Worm (Caenorhabditis elegans) whole organism, L1 larva: ENCODE data around the gene B0244.16.

Source experiments
- ceh-82 ChIP-seq, 3 experiments: fragments of 150-350 bp in 1 of 3; sonication (generic microtip) in 2 of 3; optimal IDR thresholded peaks; 2 replicates each; lab custom pipeline; 2014 to 2017; ENCODE audit warnings: missing biosample characterization in 3 of 3, missing genetic modification characterization in 3 of 3
- elt-2 ChIP-seq: sonication (generic microtip); optimal IDR thresholded peaks from 2 replicates; lab custom pipeline; 2016; ENCODE audit warnings: missing genetic modification characterization, mild to moderate bottlenecking, inconsistent platforms, missing compliant biosample characterization, missing genetic modification reagents
- fos-1 ChIP-seq: fragments of 150-350 bp; optimal IDR thresholded peaks from 2 replicates; lab custom pipeline; 2014; ENCODE audit warnings: missing biosample characterization, missing genetic modification characterization
- lin-15B ChIP-seq: fragments of 150-350 bp; sonication (generic microtip); optimal IDR thresholded peaks from 3 replicates; lab custom pipeline; 2014; ENCODE audit warnings: missing biosample characterization, missing genetic modification characterization
- lin-35 ChIP-seq, 2 experiments: fragments of 150-350 bp; optimal IDR thresholded peaks; 2 replicates each; lab custom pipeline; 2014; ENCODE audit warnings: missing biosample characterization in 2 of 2, missing genetic modification characterization in 2 of 2, missing genetic modification reagents in 2 of 2
- nhr-77 ChIP-seq: fragments of 150-350 bp; optimal IDR thresholded peaks from 2 replicates; lab custom pipeline; 2014; ENCODE audit warnings: missing biosample characterization, missing genetic modification characterization
- pax-3 ChIP-seq: fragments of 200-800 bp; sonication (Bioruptor generic); optimal IDR thresholded peaks from 2 replicates; lab custom pipeline; 2018; ENCODE audit warnings: mild to moderate bottlenecking, missing genetic modification characterization, moderate library complexity, missing compliant biosample characterization
- snpc-4 ChIP-seq: fragments of 150-350 bp; optimal IDR thresholded peaks from 2 replicates; lab custom pipeline; 2014; ENCODE audit warnings: missing biosample characterization, missing genetic modification characterization
- sptf-1 ChIP-seq: fragments of 150-350 bp; optimal IDR thresholded peaks from 2 replicates; lab custom pipeline; 2014; ENCODE audit warnings: missing biosample characterization, missing genetic modification characterization
- unc-130 ChIP-seq: fragments of 150-350 bp; optimal IDR thresholded peaks from 2 replicates; lab custom pipeline; 2017; ENCODE audit warnings: missing biosample characterization, missing genetic modification characterization, inconsistent platforms
- unc-86 ChIP-seq: sonication (generic microtip); optimal IDR thresholded peaks from 2 replicates; lab custom pipeline; 2016; ENCODE audit warnings: missing genetic modification characterization, missing compliant biosample characterization
- xbp-1 ChIP-seq: sonication (generic microtip); optimal IDR thresholded peaks from 2 replicates; lab custom pipeline; 2016; ENCODE audit warnings: missing genetic modification characterization, missing compliant biosample characterization

DNA sequence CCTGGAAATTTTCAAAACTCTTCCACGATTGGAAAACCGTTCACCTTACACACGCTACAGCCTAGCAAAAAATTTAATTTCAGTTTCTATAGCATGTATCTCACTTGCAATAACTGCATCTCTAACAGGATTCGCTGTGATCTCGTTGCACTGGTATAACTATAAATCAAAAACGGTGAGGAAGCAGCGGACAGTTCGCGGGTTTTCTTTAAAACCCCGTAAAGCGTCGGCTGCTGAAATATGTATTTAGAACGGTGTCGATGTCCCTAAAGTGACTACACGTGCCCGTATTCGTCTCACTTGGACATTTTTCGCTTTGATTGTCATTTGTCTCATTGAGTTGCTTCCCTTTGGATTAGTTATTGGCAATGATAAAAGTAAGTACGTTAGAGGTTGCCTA, 6.4 kb upstream of the B0244.16 start:
- TF ChIP-seq fos-1 = no peak
- no peak for TF ChIP-seq xbp-1 (tag; lab: Kevin White, UChicago)
- no peak for TF ChIP-seq lin-15B (tag; lab: Kevin White, UChicago)
- TF ChIP-seq snpc-4 = no peak
- no peak for TF ChIP-seq ceh-82 (tag; optimal IDR thresholded peaks at IDR 0.05; lab: Kevin White, UChicago)
- no peak for TF ChIP-seq sptf-1
- no peak for TF ChIP-seq unc-130
- TF ChIP-seq nhr-77 (tag; lab: Kevin White, UChicago) = no peak
- no peak for TF ChIP-seq lin-35 (GFP tag; optimal IDR thresholded peaks at IDR 0.05; lab: Kevin White, UChicago)
- TF ChIP-seq unc-86 (tag; lab: Kevin White, UChicago) = no peak
- TF ChIP-seq elt-2 (tag; lab: Kevin White, UChicago) = no peak
- TF ChIP-seq pax-3 = no peak
